Worm (Caenorhabditis elegans) whole organism, dauer: ENCODE results near the gene clec-185.

Experiments
- unc-62 ChIP-seq: sonication (generic microtip); optimal IDR thresholded peaks from 2 replicates; lab custom pipeline; 2017; ENCODE audit warnings: missing biosample characterization, missing genetic modification reagents, missing genetic modification characterization

The clec-185 gene

ce11 chrIV:12438359-12438758 lies at the start of gene clec-185:
TSS of gene clec-185 (plus strand) at chrIV:12438659.
- no peak for TF ChIP-seq unc-62

DNA sequence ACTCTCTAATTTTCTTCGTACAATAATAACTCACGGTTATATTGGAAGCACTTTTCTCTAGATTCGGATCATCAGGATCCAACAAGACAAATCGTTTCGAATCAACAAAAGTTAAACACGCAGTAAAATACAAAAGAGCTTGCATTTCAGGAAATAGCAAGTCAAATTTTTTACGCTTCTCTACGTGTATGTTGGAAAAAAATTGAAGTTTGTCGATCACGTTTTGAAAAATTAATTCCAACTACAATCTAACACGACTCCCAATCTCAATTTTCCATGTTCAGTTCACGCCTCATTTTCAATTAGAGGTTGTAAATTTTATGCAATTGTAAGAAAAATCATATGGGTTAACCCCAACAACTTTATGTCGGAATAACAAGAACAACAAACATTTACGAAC lies 48.5 kb upstream of the clec-185 start, which contains the start of gene spe-45:
Gene spe-45 (minus strand): TSS at position 145 of the 400 bp plus-strand sequence.
- no peak for TF ChIP-seq unc-62

ce11 chrIV:12391003-12391637 lies 47.3 kb upstream of the clec-185 start, which contains the start of the genes rps-23 and dpm-3:
TSS of gene rps-23 (minus strand) at chrIV:12391053.
TSS of gene dpm-3 (plus strand) at chrIV:12391587.
- TF ChIP-seq unc-62: no peak

- no peak for TF ChIP-seq unc-62
These were observed 41.7 kb upstream of the clec-185 start for ce11 chrIV:12396645-12397258.

DNA sequence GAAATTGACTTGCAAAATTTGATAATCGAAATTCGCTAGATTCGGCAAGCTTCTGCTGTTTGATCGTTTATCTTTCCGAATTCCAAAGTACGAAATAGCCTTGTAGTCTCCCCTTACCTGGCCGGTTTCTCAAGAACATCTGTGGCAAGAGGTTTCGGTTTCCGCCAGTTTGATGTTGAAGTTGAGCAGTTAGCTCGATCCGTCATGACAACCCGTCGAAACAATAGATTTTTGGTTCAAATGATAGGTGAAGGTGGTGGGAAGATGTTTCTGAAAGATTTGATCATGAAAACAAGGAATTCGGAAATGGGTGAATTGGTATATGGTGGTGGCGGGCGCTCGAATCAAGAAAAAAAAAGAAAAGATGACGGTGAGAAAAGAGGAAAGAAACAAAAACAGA lies 40.0 kb upstream of the clec-185 start, which contains the start of gene acs-20:
Gene acs-20 (minus strand): TSS at position 270 of the 400 bp plus-strand sequence.
- TF ChIP-seq unc-62: no peak

DNA sequence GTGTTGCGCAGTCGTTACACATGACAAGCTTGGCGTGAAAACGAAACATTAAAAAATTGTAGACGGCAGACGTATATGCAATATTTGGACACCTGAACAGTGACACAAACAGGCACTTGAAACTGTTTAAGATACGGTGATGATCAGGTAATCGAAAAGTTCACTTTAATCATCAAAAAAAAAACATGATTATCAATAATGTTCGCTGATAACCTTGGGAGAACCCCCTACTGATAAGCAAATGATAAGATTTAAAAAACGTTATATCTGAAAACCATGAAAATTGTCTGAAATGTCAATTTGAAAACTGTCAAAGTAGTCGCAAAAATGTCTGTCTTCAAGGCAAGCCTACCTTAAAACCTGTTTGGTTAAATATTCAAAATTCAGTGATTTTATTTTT lies 38.5 kb upstream of the clec-185 start:
- no peak for TF ChIP-seq unc-62

ce11 chrIV:12403440-12403839 lies 35.0 kb upstream of the clec-185 start:
- TF ChIP-seq unc-62: no peak

ce11 chrIV:12404137-12404536 lies 34.3 kb upstream of the clec-185 start, which contains the start of gene gex-3:
TSS of gene gex-3 (plus strand) at chrIV:12404431.
- no peak for TF ChIP-seq unc-62

- TF ChIP-seq unc-62: no peak
These were observed 29.8 kb upstream of the clec-185 start, which contains the start of gene dsb-1 for ce11 chrIV:12408625-12409024. TSS of gene dsb-1 (plus strand) at chrIV:12408925.

- TF ChIP-seq unc-62: no peak
These were observed 28.3 kb upstream of the clec-185 start, which contains the start of gene acl-13 for ce11 chrIV:12410167-12410566. TSS of gene acl-13 (plus strand) at chrIV:12410467.

DNA sequence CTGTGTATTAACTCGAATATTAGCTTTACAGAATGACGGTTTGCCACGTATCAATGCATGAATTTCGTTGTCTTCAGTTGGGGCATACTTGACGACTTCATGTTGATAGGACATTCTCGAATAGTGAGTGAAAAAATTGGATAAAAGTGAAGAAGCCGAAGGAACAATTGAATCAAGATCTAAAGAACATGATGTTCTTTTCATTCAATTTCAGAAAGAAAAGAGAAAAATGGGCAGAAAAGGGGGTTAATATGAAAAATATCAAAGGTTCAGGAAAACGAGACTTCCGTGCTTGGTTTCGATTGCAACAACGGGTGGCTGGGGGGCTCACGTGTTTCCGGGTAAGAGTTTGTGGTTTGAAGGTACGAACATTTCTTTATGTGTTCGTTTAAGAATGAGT lies 23.9 kb upstream of the clec-185 start:
- TF ChIP-seq unc-62: no peak

DNA sequence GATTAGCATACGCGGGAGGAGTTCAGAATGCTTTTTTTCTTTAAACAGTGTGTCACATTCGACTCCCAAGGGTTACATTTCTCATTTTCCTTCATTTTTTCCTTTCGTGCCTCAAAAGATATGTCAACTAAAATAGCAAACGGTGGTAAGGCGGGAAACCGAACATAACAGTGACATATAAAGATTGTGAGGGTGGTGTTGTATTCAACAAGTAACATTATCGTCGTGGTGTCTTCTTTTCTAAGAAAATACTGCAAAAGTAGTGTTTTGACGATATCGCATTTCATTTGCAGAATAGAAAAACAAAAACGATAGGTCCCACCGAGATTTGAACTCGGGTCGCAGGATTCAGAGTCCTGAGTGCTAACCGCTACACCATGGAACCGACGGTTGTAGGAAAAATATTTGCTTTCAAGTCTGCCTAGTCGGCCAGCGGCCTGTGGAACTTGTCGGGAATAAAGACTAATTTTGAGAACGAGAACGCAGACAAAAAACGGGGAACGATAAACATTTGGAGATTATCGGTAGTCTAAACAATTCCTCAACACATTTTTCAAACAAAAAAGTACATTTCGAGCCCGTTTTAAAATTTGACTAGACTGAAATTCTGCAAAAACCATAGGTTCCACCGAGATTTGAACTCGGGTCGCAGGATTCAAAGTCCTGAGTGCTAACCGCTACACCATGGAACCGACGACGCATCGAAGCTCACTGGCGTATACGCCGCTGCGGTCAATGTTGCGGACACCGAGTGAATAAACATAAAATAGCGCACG lies 21.6 kb upstream of the clec-185 start:
- no peak for TF ChIP-seq unc-62

ce11 chrIV:12417536-12418195 lies 20.8 kb upstream of the clec-185 start, which contains the start of gene F08G5.3:
TSS of gene F08G5.3 (minus strand) at chrIV:12417586.
- TF ChIP-seq unc-62: no peak

DNA sequence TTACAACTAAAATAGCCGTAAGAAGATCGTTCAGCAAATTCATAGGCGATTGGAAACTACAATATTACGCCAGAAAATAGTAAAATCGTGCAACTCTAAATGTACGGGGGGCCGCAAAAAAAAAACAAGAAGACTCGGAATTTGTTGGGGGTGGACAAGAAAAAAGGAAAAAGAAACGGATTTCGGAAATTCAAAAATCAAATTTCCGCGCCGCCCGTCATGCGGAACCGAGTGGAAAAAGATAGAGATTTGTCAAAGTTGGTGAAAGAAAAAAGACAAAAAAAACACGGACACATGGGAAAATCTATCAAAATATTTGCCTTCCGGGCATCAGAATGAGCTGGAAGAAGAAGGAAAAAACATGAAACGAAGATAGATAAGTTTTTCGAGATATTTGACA lies 19.2 kb upstream of the clec-185 start:
- no peak for TF ChIP-seq unc-62

- TF ChIP-seq unc-62: no peak
These were observed 18.0 kb upstream of the clec-185 start, which contains the start of gene ugt-65 for ce11 chrIV:12420455-12420854. TSS of gene ugt-65 (plus strand) at chrIV:12420683.

ce11 chrIV:12425595-12425994 lies 12.9 kb upstream of the clec-185 start:
- no peak for TF ChIP-seq unc-62
